Worm (Caenorhabditis elegans): ENCODE data around the gene C07B5.2.
A peak's percentile ranks its signal among the peaks of the same experiment; 100 is the strongest.

C07B5.2 gene

DNA sequence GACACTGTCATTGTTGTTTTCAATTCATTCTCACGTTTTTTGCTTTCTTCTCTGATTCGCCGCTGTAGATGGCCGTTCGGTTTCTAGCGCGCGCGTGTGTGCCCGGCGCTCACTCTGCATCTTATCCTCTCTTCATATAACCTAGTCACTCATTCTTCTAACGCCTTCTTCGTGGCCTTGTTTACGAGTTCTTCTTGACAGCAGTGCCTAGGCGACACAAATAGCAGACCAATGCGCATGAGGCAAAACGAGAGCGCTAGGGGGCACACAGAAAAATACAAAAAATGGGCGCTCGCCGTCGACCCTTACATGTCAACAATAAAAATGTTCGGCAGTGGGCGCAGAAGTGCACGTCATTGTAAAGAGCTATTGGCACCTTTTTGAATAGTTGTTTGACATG, 34.1 kb upstream of the C07B5.2 start (continued):
- no peak for TF ChIP-seq unc-130 (GFP tag; optimal IDR thresholded peaks at IDR 0.05)
- no peak for TF ChIP-seq F49E8.2 (tag; optimal IDR thresholded peaks at IDR 0.05; ENCODE audit: borderline replicate concordance)
- TF ChIP-seq nhr-42 (GFP tag; IDR thresholded peaks at IDR 0.05): no peak
- no peak for TF ChIP-seq snpc-4 (tag; optimal IDR thresholded peaks at IDR 0.05)
- TF ChIP-seq zag-1 (tag; optimal IDR thresholded peaks at IDR 0.05): no peak
- no peak for TF ChIP-seq lin-39 (tag; optimal IDR thresholded peaks at IDR 0.05)
- TF ChIP-seq fos-1 (tag; optimal IDR thresholded peaks at IDR 0.05): no peak
- TF ChIP-seq saeg-2 (GFP tag; IDR thresholded peaks at IDR 0.05): no peak
- no peak for TF ChIP-seq nhr-237 (tag; optimal IDR thresholded peaks at IDR 0.05)
- no peak for TF ChIP-seq Y5F2A.4 (GFP tag; optimal IDR thresholded peaks at IDR 0.05)
- TF ChIP-seq mep-1 (tag; optimal IDR thresholded peaks at IDR 0.05): peak; percentile 79
- TF ChIP-seq dmd-8 (GFP tag; IDR thresholded peaks at IDR 0.05): no peak
- TF ChIP-seq egl-43 (GFP tag; IDR thresholded peaks at IDR 0.05): peak; percentile 77
- no peak for TF ChIP-seq pqm-1 (tag; optimal IDR thresholded peaks at IDR 0.05)
- TF ChIP-seq T26A8.4 (GFP tag; IDR thresholded peaks at IDR 0.05): no peak
- TF ChIP-seq R02D3.7 (tag; optimal IDR thresholded peaks at IDR 0.05): no peak
- peak; percentile 67 for TF ChIP-seq hmg-1.1 (GFP tag; IDR thresholded peaks at IDR 0.05)
- TF ChIP-seq zfp-3 (GFP tag; conservative IDR thresholded peaks at IDR 0.05): no peak
- TF ChIP-seq cey-2 (tag; optimal IDR thresholded peaks at IDR 0.05; ENCODE audit: borderline replicate concordance, insufficient read depth): no peak
- TF ChIP-seq php-3 (GFP tag; IDR thresholded peaks at IDR 0.05): 0 out of 2 replicates have a peak, but pooled peaks have one; percentile 49
- TF ChIP-seq Y75B8A.6 (GFP tag; IDR thresholded peaks at IDR 0.05): no peak
- no peak for TF ChIP-seq F44E2.7 (GFP tag; IDR thresholded peaks at IDR 0.05)
- no peak for TF ChIP-seq ztf-11 (tag; optimal IDR thresholded peaks at IDR 0.05)

DNA sequence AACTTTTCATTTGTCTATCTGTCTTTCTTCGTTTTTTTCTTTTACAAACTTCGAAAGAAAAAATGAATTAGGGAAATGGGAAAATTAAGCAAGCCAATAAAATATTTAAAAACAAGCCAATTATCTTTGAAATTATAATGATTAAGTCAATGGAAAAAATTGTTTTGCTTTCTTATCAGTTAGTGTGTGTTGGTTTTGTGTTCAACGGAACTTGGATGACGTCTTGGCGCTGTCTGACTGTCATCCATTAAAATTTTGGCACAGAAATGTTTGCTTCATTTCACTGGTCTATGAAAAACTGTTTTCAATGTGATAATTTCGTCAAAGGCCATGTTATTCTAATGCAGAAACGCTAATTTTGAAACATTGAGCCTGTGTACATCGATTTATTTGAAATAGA, 33.5 kb upstream of the C07B5.2 start:
- TF ChIP-seq nhr-28 (tag; optimal IDR thresholded peaks at IDR 0.05) (peak; percentile 50), dve-1 (tag; optimal IDR thresholded peaks at IDR 0.05; ENCODE audit: insufficient read depth) (peak; percentile 65), fkh-10 (GFP tag; optimal IDR thresholded peaks at IDR 0.05) (no peak), mdt-29 (GFP tag; IDR thresholded peaks at IDR 0.05) (no peak), arid-1 (GFP tag; conservative IDR thresholded peaks at IDR 0.05) (no peak), ceh-20 (GFP tag; IDR thresholded peaks at IDR 0.05) (no peak), mes-2 (tag; optimal IDR thresholded peaks at IDR 0.05; ENCODE audit: poor library complexity, severe bottlenecking) (no peak), ceh-44 (GFP tag; IDR thresholded peaks at IDR 0.05) (no peak), mxl-3 (GFP tag; optimal IDR thresholded peaks at IDR 0.05) (no peak), jun-1 (tag; optimal IDR thresholded peaks at IDR 0.05) (no peak), Y105C5A.15 (GFP tag; IDR thresholded peaks at IDR 0.05) (no peak), hlh-11 (tag; optimal IDR thresholded peaks at IDR 0.05) (no peak), aha-1 (tag) (no peak), sdz-12 (GFP tag; optimal IDR thresholded peaks at IDR 0.05) (no peak), egl-27 (tag; optimal IDR thresholded peaks at IDR 0.05) (no peak), ztf-11 (tag; optimal IDR thresholded peaks at IDR 0.05) (no peak), T26A8.4 (GFP tag; IDR thresholded peaks at IDR 0.05) (no peak), lsy-2 (tag; optimal IDR thresholded peaks at IDR 0.05) (no peak), nhr-11 (tag; optimal IDR thresholded peaks at IDR 0.05) (no peak), pqm-1 (tag; optimal IDR thresholded peaks at IDR 0.05) (peak; percentile 51), ceh-28 (tag; optimal IDR thresholded peaks at IDR 0.05) (no peak), ceh-32 (tag; optimal IDR thresholded peaks at IDR 0.05; ENCODE audit: poor library complexity) (no peak), ZK337.2 (GFP tag; IDR thresholded peaks at IDR 0.05) (no peak), ama-1 (optimal IDR thresholded peaks at IDR 0.05) (no peak), Y75B8A.6 (GFP tag; IDR thresholded peaks at IDR 0.05) (no peak), nhr-77 (tag; optimal IDR thresholded peaks at IDR 0.05) (peak; percentile 25), duxl-1 (tag; optimal IDR thresholded peaks at IDR 0.05; ENCODE audit: poor library complexity) (no peak), daf-16 (GFP tag; optimal IDR thresholded peaks at IDR 0.05) (no peak), daf-16 (tag; optimal IDR thresholded peaks at IDR 0.05) (peak; percentile 90), php-3 (GFP tag; IDR thresholded peaks at IDR 0.05) (0 out of 2 replicates have a peak, but pooled peaks have one; percentile 44), tag-97 (GFP tag; IDR thresholded peaks at IDR 0.05) (no peak), daf-19 (GFP tag; conservative IDR thresholded peaks at IDR 0.05) (no peak), dmd-6 (GFP tag; IDR thresholded peaks at IDR 0.05) (peak; percentile 52), lim-7 (GFP tag; IDR thresholded peaks at IDR 0.05) (no peak)
